Worm (Caenorhabditis elegans) whole organism, L2 larva: Measurements from ENCODE around the gene F53F4.4.
A peak's percentile ranks its signal among the peaks of the same experiment; 100 is the strongest.

ENCODE experiments used
- C34F6.9 ChIP-seq: fragments of 150-350 bp; optimal IDR thresholded peaks from 2 replicates; lab custom pipeline; 2014; ENCODE audit warnings: missing biosample characterization, missing genetic modification characterization
- F13H6.1 ChIP-seq: sonication (generic microtip); optimal IDR thresholded peaks from 2 replicates; lab custom pipeline; 2016; ENCODE audit warnings: missing genetic modification characterization, missing compliant biosample characterization
- R02D3.7 ChIP-seq: fragments of 150-350 bp; optimal IDR thresholded peaks from 2 replicates; lab custom pipeline; 2014; ENCODE audit warnings: missing biosample characterization, missing genetic modification characterization
- Y55F3AM.14 ChIP-seq: fragments of 200-800 bp; sonication (Bioruptor generic); optimal IDR thresholded peaks from 2 replicates; lab custom pipeline; 2018; ENCODE audit warnings: mild to moderate bottlenecking, missing genetic modification characterization, missing compliant biosample characterization
- ZK546.5 ChIP-seq: sonication (generic microtip); optimal IDR thresholded peaks from 2 replicates; lab custom pipeline; 2017; ENCODE audit warnings: missing biosample characterization, missing genetic modification characterization
- alr-1 ChIP-seq: fragments of 150-350 bp; optimal IDR thresholded peaks from 2 replicates; lab custom pipeline; 2014; ENCODE audit warnings: missing biosample characterization, missing genetic modification characterization
- aly-2 ChIP-seq: fragments of 150-350 bp; optimal IDR thresholded peaks from 2 replicates; lab custom pipeline; 2014; ENCODE audit warnings: missing biosample characterization, missing genetic modification characterization
- ama-1 ChIP-seq: fragments of 150-350 bp; optimal IDR thresholded peaks from 2 replicates; lab custom pipeline; 2018; ENCODE audit warnings: inconsistent platforms
- blmp-1 ChIP-seq: sonication (generic microtip); optimal IDR thresholded peaks from 2 replicates; lab custom pipeline; 2017; ENCODE audit warnings: missing genetic modification characterization, mild to moderate bottlenecking, missing compliant biosample characterization, antibody characterized with exemption, moderate library complexity; ENCODE audit not compliant: insufficient read depth
- ceh-16 ChIP-seq: fragments of 150-350 bp; optimal IDR thresholded peaks from 2 replicates; lab custom pipeline; 2014; ENCODE audit warnings: missing biosample characterization, missing genetic modification characterization
- crh-2 ChIP-seq: sonication (generic microtip); optimal IDR thresholded peaks from 2 replicates; lab custom pipeline; 2017; ENCODE audit warnings: missing biosample characterization, missing genetic modification characterization
- dmd-4 ChIP-seq: sonication (generic microtip); optimal IDR thresholded peaks from 2 replicates; lab custom pipeline; 2017; ENCODE audit warnings: missing biosample characterization, missing genetic modification characterization
- egl-27 ChIP-seq: sonication (generic microtip); optimal IDR thresholded peaks from 3 replicates; lab custom pipeline; 2017; ENCODE audit warnings: missing biosample characterization, missing genetic modification reagents, missing genetic modification characterization
- fos-1 ChIP-seq: fragments of 150-350 bp; optimal IDR thresholded peaks from 2 replicates; lab custom pipeline; 2014; ENCODE audit warnings: missing biosample characterization, missing genetic modification characterization
- gmeb-1 ChIP-seq: fragments of 150-350 bp; optimal IDR thresholded peaks from 2 replicates; lab custom pipeline; 2014; ENCODE audit warnings: missing biosample characterization, missing genetic modification characterization
- lin-13 ChIP-seq: fragments of 150-350 bp; optimal IDR thresholded peaks from 2 replicates; lab custom pipeline; 2014; ENCODE audit warnings: missing biosample characterization, missing genetic modification reagents, missing genetic modification characterization
- lin-39 ChIP-seq: fragments of 150-350 bp; optimal IDR thresholded peaks from 2 replicates; lab custom pipeline; 2014; ENCODE audit warnings: missing biosample characterization, missing genetic modification reagents, missing genetic modification characterization
- mab-5 ChIP-seq: fragments of 150-350 bp; optimal IDR thresholded peaks from 2 replicates; lab custom pipeline; 2014; ENCODE audit warnings: missing biosample characterization, missing genetic modification characterization
- mbf-1 ChIP-seq: sonication (generic microtip); optimal IDR thresholded peaks from 2 replicates; lab custom pipeline; 2017; ENCODE audit warnings: missing biosample characterization, missing genetic modification characterization
- mdl-1 ChIP-seq, 2 experiments: fragments of 150-350 bp in 1 of 2; sonication (generic microtip) in 1 of 2; optimal IDR thresholded peaks; 2 replicates each; lab custom pipeline; 2017; ENCODE audit warnings: missing biosample characterization in 2 of 2, missing genetic modification characterization in 2 of 2
- nhr-10 ChIP-seq: sonication (generic microtip); optimal IDR thresholded peaks from 2 replicates; lab custom pipeline; 2017; ENCODE audit warnings: missing biosample characterization, missing genetic modification characterization
- nhr-11 ChIP-seq: fragments of 150-350 bp; optimal IDR thresholded peaks from 2 replicates; lab custom pipeline; 2014; ENCODE audit warnings: missing biosample characterization, missing genetic modification characterization
- nhr-12 ChIP-seq: fragments of 150-350 bp; optimal IDR thresholded peaks from 2 replicates; lab custom pipeline; 2014; ENCODE audit warnings: missing biosample characterization, missing genetic modification characterization
- nhr-21 ChIP-seq: fragments of 150-350 bp; optimal IDR thresholded peaks from 2 replicates; lab custom pipeline; 2014; ENCODE audit warnings: missing biosample characterization, missing genetic modification characterization
- nhr-237 ChIP-seq: fragments of 150-350 bp; optimal IDR thresholded peaks from 2 replicates; lab custom pipeline; 2014; ENCODE audit warnings: missing biosample characterization, missing genetic modification characterization
- nhr-25 ChIP-seq: fragments of 150-350 bp; sonication (generic microtip); optimal IDR thresholded peaks from 3 replicates; lab custom pipeline; 2014; ENCODE audit warnings: missing biosample characterization, missing genetic modification characterization
- nhr-6 ChIP-seq: fragments of 150-350 bp; optimal IDR thresholded peaks from 2 replicates; lab custom pipeline; 2014; ENCODE audit warnings: missing biosample characterization, missing genetic modification characterization
- nhr-77 ChIP-seq: fragments of 150-350 bp; optimal IDR thresholded peaks from 2 replicates; lab custom pipeline; 2014; ENCODE audit warnings: missing biosample characterization, missing genetic modification characterization
- peb-1 ChIP-seq: fragments of 150-350 bp; optimal IDR thresholded peaks from 2 replicates; lab custom pipeline; 2014; ENCODE audit warnings: missing biosample characterization, missing genetic modification characterization
- sem-4 ChIP-seq: fragments of 150-350 bp; optimal IDR thresholded peaks from 2 replicates; lab custom pipeline; 2014; ENCODE audit warnings: missing biosample characterization, missing genetic modification reagents, missing genetic modification characterization
- skn-1 ChIP-seq: sonication (generic microtip); optimal IDR thresholded peaks from 2 replicates; lab custom pipeline; 2017; ENCODE audit warnings: missing biosample characterization, missing genetic modification characterization
- sma-3 ChIP-seq: sonication (generic microtip); optimal IDR thresholded peaks from 2 replicates; lab custom pipeline; 2016; ENCODE audit warnings: missing genetic modification reagents, missing genetic modification characterization, missing compliant biosample characterization
- sma-9 ChIP-seq, 2 experiments: fragments of 150-350 bp in 1 of 2; sonication (generic microtip) in 1 of 2; optimal IDR thresholded peaks; 2 replicates each; lab custom pipeline; 2014 to 2016; ENCODE audit warnings: missing genetic modification characterization in 2 of 2, mild to moderate bottlenecking in 1 of 2, missing biosample characterization in 1 of 2, missing compliant biosample characterization in 1 of 2, missing genetic modification reagents in 1 of 2, moderate library complexity in 1 of 2
- snpc-4 ChIP-seq: fragments of 150-350 bp; optimal IDR thresholded peaks from 2 replicates; lab custom pipeline; 2014; ENCODE audit warnings: missing biosample characterization, missing genetic modification characterization
- unc-39 ChIP-seq: fragments of 150-350 bp; optimal IDR thresholded peaks from 2 replicates; lab custom pipeline; 2014; ENCODE audit warnings: missing biosample characterization, missing genetic modification characterization
- ztf-1 ChIP-seq: fragments of 200-800 bp; sonication (Bioruptor generic); conservative IDR thresholded peaks from 2 replicates; pipeline ENCODE4 v1.3.6; 2022; ENCODE audit warnings: missing genetic modification characterization, missing compliant biosample characterization
- ztf-4 ChIP-seq: fragments of 150-350 bp; optimal IDR thresholded peaks from 2 replicates; lab custom pipeline; 2014; ENCODE audit warnings: missing biosample characterization, missing genetic modification characterization

The F53F4.4 gene

DNA sequence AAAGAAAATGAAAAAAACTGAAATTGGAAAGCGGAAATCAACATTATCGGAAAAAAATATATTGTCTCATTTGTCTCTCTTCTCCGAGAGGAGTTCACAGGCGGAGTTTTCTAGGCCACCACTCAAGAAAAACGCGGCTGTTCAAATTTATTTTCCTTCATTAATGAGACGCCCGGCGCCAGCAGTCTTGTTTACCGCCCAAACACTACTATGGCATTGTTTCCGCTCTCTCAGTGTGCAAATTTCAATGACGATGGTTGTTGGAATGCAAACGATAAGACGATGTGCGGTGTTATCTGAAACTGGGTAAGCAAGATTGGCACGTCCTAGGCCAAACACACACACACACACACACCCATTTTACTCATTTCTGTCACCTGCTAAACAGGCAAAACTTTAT lies 36.4 kb upstream of the F53F4.4 start, which contains the start of gene cav-2 (continued):
- TF ChIP-seq nhr-25 (tag; lab: Kevin White, UChicago) = peak; percentile 72
- TF ChIP-seq mdl-1 (tag; optimal IDR thresholded peaks at IDR 0.05; lab: Kevin White, UChicago) = peak in 1 of 2 experiments; percentile 13
- no peak for TF ChIP-seq ceh-16 (tag; lab: Kevin White, UChicago)
- no peak for TF ChIP-seq ZK546.5 (tag; lab: Kevin White, UChicago)
- TF ChIP-seq ama-1 (lab: Kevin White, UChicago) = no peak
- TF ChIP-seq nhr-10 (tag; lab: Kevin White, UChicago) = no peak
- TF ChIP-seq nhr-12 (tag; lab: Kevin White, UChicago) = no peak
- peak; percentile 83 for TF ChIP-seq sma-3 (GFP tag; lab: Kevin White, UChicago)
- peak; percentile 96 for TF ChIP-seq gmeb-1 (tag; lab: Kevin White, UChicago)
- TF ChIP-seq mab-5 (tag; lab: Kevin White, UChicago) = peak; percentile 73
- TF ChIP-seq, all 48 proteins: peak for 19

DNA sequence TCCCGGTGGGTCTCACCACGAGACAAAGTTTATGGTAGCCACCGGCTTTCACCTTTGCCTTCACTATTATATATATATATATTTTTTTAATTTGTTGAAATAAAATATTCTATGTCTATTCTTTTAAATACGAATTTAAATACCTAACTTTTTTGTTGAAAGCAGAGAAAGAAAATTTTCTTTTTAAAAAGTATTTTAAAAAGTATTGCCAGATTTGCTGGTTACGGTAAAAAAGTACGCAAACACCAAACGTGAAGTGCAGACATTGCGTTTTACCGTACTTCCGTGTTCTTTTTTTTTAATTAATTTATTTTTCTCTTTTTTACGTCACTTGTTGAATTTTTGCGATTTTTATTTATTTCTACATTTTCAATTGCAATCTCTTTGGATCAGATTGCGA lies 33.2 kb upstream of the F53F4.4 start, which contains the start of gene C56A3.8:
Gene C56A3.8, plus strand, starts transcription at position 301 of the 400 bp plus-strand sequence.
- TF ChIP-seq nhr-21 (tag; lab: Kevin White, UChicago) (no peak), nhr-6 (tag; lab: Kevin White, UChicago) (no peak), C34F6.9 (tag; lab: Kevin White, UChicago) (no peak), nhr-237 (tag; lab: Kevin White, UChicago) (no peak), crh-2 (tag; lab: Kevin White, UChicago) (no peak), skn-1 (tag; lab: Kevin White, UChicago) (no peak), snpc-4 (no peak), nhr-77 (no peak), lin-13 (GFP tag; lab: Kevin White, UChicago) (no peak), dmd-4 (tag; lab: Kevin White, UChicago) (no peak), lin-39 (tag; lab: Kevin White, UChicago) (no peak), alr-1 (tag; lab: Kevin White, UChicago) (no peak), blmp-1 (tag; lab: Kevin White, UChicago) (no peak), F13H6.1 (tag; lab: Kevin White, UChicago) (no peak), Y55F3AM.14 (GFP tag; lab: Kevin White, UChicago) (no peak), nhr-11 (no peak), ama-1 (lab: Kevin White, UChicago) (no peak)
- TF ChIP-seq, all 48 proteins: peak for 0

DNA sequence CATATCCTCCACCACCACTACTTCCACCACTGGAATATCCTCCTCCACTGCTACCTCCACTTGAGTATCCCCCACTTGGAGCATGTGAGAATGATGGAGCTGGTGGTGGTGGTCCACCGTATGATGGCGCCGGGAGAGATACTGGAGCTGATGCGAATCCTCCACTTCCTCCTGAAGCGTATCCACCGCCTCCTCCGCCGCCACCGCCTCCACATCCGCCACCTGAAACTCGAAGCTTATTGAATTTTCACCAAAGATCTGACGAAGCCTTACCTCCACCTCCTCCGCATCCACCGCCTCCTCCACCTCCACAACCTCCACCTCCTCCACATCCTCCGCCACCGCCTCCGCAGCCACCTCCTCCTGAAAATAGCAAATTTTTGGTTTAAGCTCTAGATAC lies 30.4 kb upstream of the F53F4.4 start:
- TF ChIP-seq blmp-1 (tag; lab: Kevin White, UChicago) (no peak), nhr-11 (no peak), peb-1 (tag; lab: Kevin White, UChicago) (no peak), aly-2 (tag; lab: Kevin White, UChicago) (no peak), sma-3 (GFP tag; lab: Kevin White, UChicago) (no peak), egl-27 (no peak), snpc-4 (no peak), F13H6.1 (tag; lab: Kevin White, UChicago) (no peak), gmeb-1 (tag; lab: Kevin White, UChicago) (no peak), sma-9 (GFP tag; optimal IDR thresholded peaks at IDR 0.05; lab: Kevin White, UChicago) (no peak), sma-9 (tag; optimal IDR thresholded peaks at IDR 0.05; lab: Kevin White, UChicago) (no peak), mdl-1 (tag; optimal IDR thresholded peaks at IDR 0.05; lab: Kevin White, UChicago) (no peak), ceh-16 (tag; lab: Kevin White, UChicago) (no peak), C34F6.9 (tag; lab: Kevin White, UChicago) (no peak)

DNA sequence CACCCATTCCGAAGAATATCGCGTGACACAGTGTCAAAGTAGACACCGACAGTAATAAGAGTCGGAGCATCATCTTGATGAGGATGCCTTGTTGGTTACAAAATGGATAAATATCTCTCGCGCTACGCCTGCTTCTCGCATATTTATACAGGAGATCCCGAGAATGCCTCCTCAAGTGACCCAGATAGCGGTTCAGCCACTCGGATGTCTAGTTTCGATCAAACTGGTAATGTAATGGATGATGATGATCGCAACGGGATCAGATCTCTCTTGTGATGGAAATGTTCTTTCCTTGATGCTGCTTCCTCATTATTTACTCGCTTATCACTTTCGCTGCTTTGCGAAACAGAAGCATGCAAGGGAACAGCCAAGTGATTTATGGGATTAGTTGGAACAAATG lies 29.3 kb upstream of the F53F4.4 start, which contains the start of gene grl-17:
Gene grl-17, minus strand, starts transcription at position 101 of the 400 bp plus-strand sequence.
- TF ChIP-seq nhr-21 (tag; lab: Kevin White, UChicago) (no peak), unc-39 (tag; lab: Kevin White, UChicago) (no peak), snpc-4 (no peak), mbf-1 (tag; lab: Kevin White, UChicago) (no peak), ztf-4 (no peak), ztf-1 (GFP tag; lab: Robert Waterston, UW) (no peak), alr-1 (tag; lab: Kevin White, UChicago) (no peak), mab-5 (tag; lab: Kevin White, UChicago) (no peak), sem-4 (tag; lab: Kevin White, UChicago) (no peak), R02D3.7 (tag; lab: Kevin White, UChicago) (no peak), nhr-25 (tag; lab: Kevin White, UChicago) (no peak), peb-1 (tag; lab: Kevin White, UChicago) (no peak), nhr-10 (tag; lab: Kevin White, UChicago) (no peak), ZK546.5 (tag; lab: Kevin White, UChicago) (no peak), dmd-4 (tag; lab: Kevin White, UChicago) (no peak), fos-1 (no peak), nhr-77 (no peak), ceh-16 (tag; lab: Kevin White, UChicago) (no peak)
